Worm (Caenorhabditis elegans): ENCODE measurements around the gene Y6E2A.5.
"Not testable (repeated sequence)": the region's sequence is repeated elsewhere in the genome, so short reads cannot be mapped to it uniquely, and the experiment has no call there.

- TF ChIP-seq syd-9 (tag; optimal IDR thresholded peaks at IDR 0.05); mec-3 (tag; optimal IDR thresholded peaks at IDR 0.05; ENCODE audit: borderline replicate concordance); nfya-1 (tag; optimal IDR thresholded peaks at IDR 0.05); ceh-48 (tag; optimal IDR thresholded peaks at IDR 0.05); pqm-1 (tag; optimal IDR thresholded peaks at IDR 0.05); ama-1 (optimal IDR thresholded peaks at IDR 0.05); K02D7.2 (tag; optimal IDR thresholded peaks at IDR 0.05): not testable (repeated sequence)
Measured at ce11 chrV:15767385-15767784, 48.9 kb upstream of the Y6E2A.5 start.
